Fruit fly (Drosophila melanogaster) whole organism, prepupa: ENCODE data around the gene Or85a.

Experiments used
- Blimp-1 ChIP-seq: fragments of 200-800 bp; sonication (Bioruptor generic); optimal IDR thresholded peaks from 3 replicates; lab custom pipeline; 2017; ENCODE audit warnings: missing biosample characterization, missing genetic modification characterization, mild to moderate bottlenecking, moderate library complexity, missing genetic modification reagents
- CG10631 ChIP-seq: fragments of 200-800 bp; sonication (Bioruptor generic); optimal IDR thresholded peaks from 2 replicates; lab custom pipeline; 2016; ENCODE audit warnings: missing biosample characterization, missing genetic modification characterization
- CG10669 ChIP-seq: fragments of 200-800 bp; sonication (Bioruptor generic); optimal IDR thresholded peaks from 3 replicates; lab custom pipeline; 2018; ENCODE audit warnings: missing biosample characterization, mild to moderate bottlenecking, missing genetic modification characterization, moderate library complexity
- CG11762 ChIP-seq: fragments of 200-800 bp; sonication (Bioruptor generic); optimal IDR thresholded peaks from 3 replicates; lab custom pipeline; 2016; ENCODE audit warnings: missing biosample characterization, missing genetic modification characterization; ENCODE audit not compliant: insufficient read depth
- CG11902 ChIP-seq: fragments of 200-800 bp; sonication (Bioruptor generic); optimal IDR thresholded peaks from 3 replicates; lab custom pipeline; 2016; ENCODE audit warnings: missing biosample characterization, missing genetic modification characterization
- CG16779 ChIP-seq: fragments of 200-800 bp; sonication (Bioruptor generic); optimal IDR thresholded peaks from 3 replicates; lab custom pipeline; 2017; ENCODE audit warnings: missing biosample characterization, mild to moderate bottlenecking, missing genetic modification characterization
- CG3032 ChIP-seq: fragments of 200-800 bp; optimal IDR thresholded peaks from 2 replicates; lab custom pipeline; 2019; ENCODE audit warnings: missing biosample characterization, mild to moderate bottlenecking, missing genetic modification characterization, moderate library complexity
- CG32006 ChIP-seq: fragments of 200-800 bp; sonication (Bioruptor generic); optimal IDR thresholded peaks from 3 replicates; lab custom pipeline; 2017; ENCODE audit warnings: missing biosample characterization, mild to moderate bottlenecking, missing genetic modification characterization
- CG34406 ChIP-seq: fragments of 200-800 bp; sonication (Bioruptor generic); optimal IDR thresholded peaks from 3 replicates; lab custom pipeline; 2016; ENCODE audit warnings: missing biosample characterization, missing genetic modification characterization
- CG4318 ChIP-seq: fragments of 200-800 bp; sonication (Bioruptor generic); optimal IDR thresholded peaks from 3 replicates; lab custom pipeline; 2017; ENCODE audit warnings: missing biosample characterization, mild to moderate bottlenecking, missing genetic modification characterization
- CG6276 ChIP-seq: fragments of 200-800 bp; sonication (Bioruptor generic); optimal IDR thresholded peaks from 2 replicates; lab custom pipeline; 2017; ENCODE audit warnings: missing biosample characterization, mild to moderate bottlenecking, missing genetic modification characterization
- CG6792 ChIP-seq: fragments of 200-800 bp; sonication (Bioruptor generic); optimal IDR thresholded peaks from 3 replicates; lab custom pipeline; 2016; ENCODE audit warnings: missing biosample characterization, missing genetic modification characterization
- CG7368 ChIP-seq: fragments of 200-800 bp; sonication (Bioruptor generic); optimal IDR thresholded peaks from 3 replicates; lab custom pipeline; 2016; ENCODE audit warnings: missing biosample characterization, missing genetic modification characterization
- CG8632 ChIP-seq: fragments of 200-800 bp; sonication (Bioruptor generic); optimal IDR thresholded peaks from 3 replicates; lab custom pipeline; 2016; ENCODE audit warnings: missing biosample characterization, missing genetic modification characterization
- Eip75B ChIP-seq: fragments of 200-800 bp; sonication (Bioruptor generic); optimal IDR thresholded peaks from 3 replicates; lab custom pipeline; 2016; ENCODE audit warnings: missing biosample characterization, missing genetic modification characterization
- Eip78C ChIP-seq: fragments of 200-800 bp; sonication (Bioruptor generic); peaks from one replicate; lab custom pipeline; 2016; ENCODE audit warnings: missing biosample characterization, missing genetic modification characterization
- Hr38 ChIP-seq: sonication (Bioruptor generic); optimal IDR thresholded peaks from 2 replicates; lab custom pipeline; 2016; ENCODE audit warnings: missing biosample characterization, missing genetic modification characterization
- Hr39 ChIP-seq: fragments of 200-800 bp; sonication (Bioruptor generic); optimal IDR thresholded peaks from 2 replicates; lab custom pipeline; 2016; ENCODE audit warnings: missing biosample characterization, missing genetic modification characterization
- Hr4 ChIP-seq: fragments of 200-800 bp; sonication (Bioruptor generic); optimal IDR thresholded peaks from 3 replicates; lab custom pipeline; 2016; ENCODE audit warnings: missing biosample characterization, missing genetic modification characterization
- Met ChIP-seq: fragments of 200-800 bp; sonication (Bioruptor generic); optimal IDR thresholded peaks from 3 replicates; lab custom pipeline; 2016; ENCODE audit warnings: missing biosample characterization, missing genetic modification characterization
- OdsH ChIP-seq: fragments of 200-800 bp; sonication (Bioruptor generic); optimal IDR thresholded peaks from 3 replicates; lab custom pipeline; 2016; ENCODE audit warnings: missing biosample characterization, missing genetic modification characterization
- Sox14 ChIP-seq: fragments of 200-800 bp; sonication (Bioruptor generic); optimal IDR thresholded peaks from 3 replicates; lab custom pipeline; 2016; ENCODE audit warnings: missing biosample characterization, missing genetic modification characterization
- Sox15 ChIP-seq: fragments of 200-800 bp; sonication (Bioruptor generic); optimal IDR thresholded peaks from 3 replicates; lab custom pipeline; 2016; ENCODE audit warnings: missing biosample characterization, missing genetic modification characterization
- achi ChIP-seq: fragments of 200-800 bp; sonication (Bioruptor generic); optimal IDR thresholded peaks from 3 replicates; lab custom pipeline; 2016; ENCODE audit warnings: missing biosample characterization, missing genetic modification characterization
- dsx ChIP-seq: fragments of 200-800 bp; optimal IDR thresholded peaks from 3 replicates; lab custom pipeline; 2019; ENCODE audit warnings: missing biosample characterization, mild to moderate bottlenecking, missing genetic modification characterization, moderate library complexity; ENCODE audit not compliant: poor library complexity, severe bottlenecking
- eg ChIP-seq: fragments of 200-800 bp; sonication (Bioruptor generic); IDR thresholded peaks from 3 replicates; pipeline ENCODE4 v1.3.6; 2022; ENCODE audit warnings: missing biosample characterization, missing genetic modification characterization
- fd59A ChIP-seq: fragments of 200-800 bp; sonication (Bioruptor generic); optimal IDR thresholded peaks from 2 replicates; lab custom pipeline; 2017; ENCODE audit warnings: missing biosample characterization, mild to moderate bottlenecking, missing genetic modification characterization, missing genetic modification reagents
- fd85E ChIP-seq: fragments of 200-800 bp; sonication (Bioruptor generic); optimal IDR thresholded peaks from 3 replicates; lab custom pipeline; 2016; ENCODE audit warnings: missing biosample characterization, missing genetic modification characterization
- fkh ChIP-seq: fragments of 200-800 bp; sonication (Bioruptor generic); optimal IDR thresholded peaks from 3 replicates; lab custom pipeline; 2017; ENCODE audit warnings: missing biosample characterization, mild to moderate bottlenecking, missing genetic modification characterization, moderate library complexity
- net ChIP-seq: fragments of 200-800 bp; sonication (Bioruptor generic); optimal IDR thresholded peaks from 3 replicates; lab custom pipeline; 2016; ENCODE audit warnings: missing biosample characterization, missing genetic modification characterization
- salr ChIP-seq, 2 experiments: fragments of 200-800 bp; sonication (Bioruptor generic); optimal IDR thresholded peaks; 3 replicates each; lab custom pipeline; 2016 to 2018; ENCODE audit warnings: missing biosample characterization in 2 of 2, missing genetic modification characterization in 2 of 2, mild to moderate bottlenecking in 1 of 2
- ss ChIP-seq, 2 experiments: fragments of 200-800 bp; sonication (Bioruptor generic); optimal IDR thresholded peaks; 2 replicates in 1 of 2; 3 replicates in 1 of 2; lab custom pipeline; 2017 to 2018; ENCODE audit warnings: mild to moderate bottlenecking in 2 of 2, missing biosample characterization in 2 of 2, missing genetic modification characterization in 2 of 2, moderate library complexity in 1 of 2
- svp ChIP-seq: fragments of 200-800 bp; sonication (Bioruptor generic); peaks from one replicate; lab custom pipeline; 2016; ENCODE audit warnings: missing biosample characterization, missing genetic modification characterization
- vri ChIP-seq: fragments of 200-800 bp; sonication (Bioruptor generic); optimal IDR thresholded peaks from 3 replicates; lab custom pipeline; 2016; ENCODE audit warnings: missing biosample characterization, mild to moderate bottlenecking, missing genetic modification characterization

Gene Or85a

DNA sequence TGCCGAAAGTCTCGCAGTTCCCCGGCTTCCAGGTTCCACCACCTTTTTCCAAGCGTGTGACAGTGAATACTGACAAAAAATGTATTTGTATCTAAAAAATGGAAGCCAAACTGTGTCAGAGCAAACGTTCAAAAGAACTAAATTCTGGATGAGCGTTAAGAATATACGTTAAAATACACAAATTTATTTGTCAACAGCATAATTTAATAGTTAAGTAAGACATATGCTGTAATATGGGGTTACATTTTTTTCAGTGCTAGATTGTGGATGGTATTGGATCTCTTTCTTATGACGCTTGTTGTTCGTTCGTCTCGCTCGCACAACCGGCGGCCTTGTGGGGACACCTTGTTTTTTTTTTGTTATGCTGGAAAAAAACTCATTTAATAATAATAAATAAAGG lies 34.0 kb downstream of the Or85a start (continued):
- TF ChIP-seq CG6792 (GFP tag; lab: Kevin White, UChicago) (peak; percentile 84), Hr38 (GFP tag; lab: Kevin White, UChicago) (no peak), CG6276 (GFP tag; lab: Kevin White, UChicago) (peak; percentile 77), CG34406 (GFP tag; lab: Kevin White, UChicago) (peak; percentile 88), CG4318 (peak; percentile 84), dsx (GFP tag; lab: Kevin White, UChicago) (peak; percentile 75), CG10631 (peak; percentile 86), Blimp-1 (GFP tag; lab: Kevin White, UChicago) (no peak), fkh (peak; percentile 76), Met (GFP tag; lab: Kevin White, UChicago) (peak; percentile 75), CG16779 (tag; lab: Kevin White, UChicago) (peak; percentile 71), CG7368 (GFP tag; lab: Kevin White, UChicago) (peak; percentile 85), eg (GFP tag; lab: Robert Waterston, UW) (peak; percentile 92), achi (GFP tag; lab: Kevin White, UChicago) (peak; percentile 87)

- TF ChIP-seq ss (GFP tag; optimal IDR thresholded peaks at IDR 0.05; lab: Kevin White, UChicago) (no peak), Sox14 (peak; percentile 5), CG7368 (GFP tag; lab: Kevin White, UChicago) (no peak), CG16779 (tag; lab: Kevin White, UChicago) (no peak), CG32006 (GFP tag; lab: Kevin White, UChicago) (no peak), fkh (peak; percentile 1), CG11762 (GFP tag; lab: Kevin White, UChicago) (no peak), CG11902 (GFP tag; lab: Kevin White, UChicago) (no peak), vri (GFP tag; lab: Kevin White, UChicago) (peak; percentile 86)
- TF ChIP-seq, all 60 proteins: peak for 3
Observed at dm6 chr3R:8356626-8357290, 35.2 kb downstream of the Or85a start, which contains the start of gene stck. stck (plus strand) TSS chr3R:8356978.

DNA sequence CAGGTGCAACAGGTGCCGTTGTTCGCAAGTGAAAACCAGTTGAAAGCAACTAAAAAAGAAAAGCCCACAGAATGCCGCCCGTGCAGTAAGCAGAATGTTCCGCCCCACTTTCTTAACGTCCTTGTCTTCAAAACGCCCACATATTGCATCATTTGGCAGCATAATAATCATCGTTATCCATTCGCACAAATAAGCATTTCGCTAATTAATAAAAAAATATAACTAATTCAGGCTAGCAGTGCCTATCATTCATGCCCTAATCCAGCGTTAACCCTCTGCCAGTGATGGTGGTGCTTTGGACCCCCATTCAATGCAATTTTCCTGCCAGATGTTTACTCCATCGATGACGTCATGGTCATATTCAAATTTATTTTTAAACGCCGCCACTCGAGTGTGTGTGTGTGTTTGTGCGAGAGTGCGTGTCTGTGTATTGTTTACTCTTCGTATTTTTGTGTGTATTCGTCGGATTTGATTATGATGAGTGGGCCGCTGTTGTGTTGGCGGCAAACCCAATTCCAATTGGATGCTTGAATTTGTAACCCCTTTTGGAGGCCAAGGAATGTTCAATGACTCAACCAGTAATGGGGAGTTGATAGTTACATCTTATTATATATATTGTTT lies 35.9 kb downstream of the Or85a start:
- TF ChIP-seq CG11902 (GFP tag; lab: Kevin White, UChicago) (no peak), ss (GFP tag; optimal IDR thresholded peaks at IDR 0.05; lab: Kevin White, UChicago) (no peak), CG10631 (no peak), fd85E (GFP tag; lab: Kevin White, UChicago) (no peak), Hr39 (no peak), CG16779 (tag; lab: Kevin White, UChicago) (no peak), OdsH (no peak), CG6276 (GFP tag; lab: Kevin White, UChicago) (no peak), CG11762 (GFP tag; lab: Kevin White, UChicago) (no peak), fkh (peak; percentile 90), svp (GFP tag; lab: Kevin White, UChicago) (peak; percentile 67), vri (GFP tag; lab: Kevin White, UChicago) (peak; percentile 86), salr (GFP tag; optimal IDR thresholded peaks at IDR 0.05; lab: Kevin White, UChicago) (no peak), net (GFP tag; lab: Kevin White, UChicago) (peak; percentile 39), CG10669 (GFP tag; lab: Kevin White, UChicago) (no peak), Eip75B (GFP tag; lab: Kevin White, UChicago) (no peak), CG3032 (tag; lab: Kevin White, UChicago) (no peak), Hr4 (GFP tag; lab: Kevin White, UChicago) (no peak), CG8632 (GFP tag; lab: Kevin White, UChicago) (no peak), Hr38 (GFP tag; lab: Kevin White, UChicago) (no peak), Eip78C (GFP tag; lab: Kevin White, UChicago) (peak; percentile 80), Sox14 (no peak), fd59A (GFP tag; lab: Kevin White, UChicago) (no peak), CG32006 (GFP tag; lab: Kevin White, UChicago) (no peak), Sox15 (no peak)
- TF ChIP-seq, all 60 proteins: peak for 5
